Worm (Caenorhabditis elegans): Measurements from ENCODE around the gene Y6D1A.2.

The Y6D1A.2 gene

DNA sequence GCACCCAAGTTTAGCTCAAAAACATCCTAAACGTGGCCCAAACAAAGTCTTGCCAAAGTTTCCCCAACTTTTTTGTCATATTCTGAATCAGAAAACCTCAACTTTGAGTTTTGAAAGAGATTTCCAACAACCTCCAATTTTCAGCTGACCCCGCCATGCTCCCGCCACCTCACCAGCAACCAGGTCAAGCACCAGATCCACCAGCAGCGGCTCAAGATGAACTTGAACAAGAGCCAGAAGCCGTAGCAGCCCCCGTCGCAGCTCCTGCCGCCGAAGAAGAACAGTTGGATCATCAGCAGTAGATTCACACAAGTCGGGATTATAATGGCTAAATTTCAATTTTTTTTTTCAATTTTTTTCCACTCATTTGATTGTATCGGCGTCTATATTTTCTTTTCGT is 8.5 kb downstream of the Y6D1A.2 start:
- no peak for TF ChIP-seq him-1 (tag; optimal IDR thresholded peaks at IDR 0.05)
- TF ChIP-seq W03F9.2 (tag; optimal IDR thresholded peaks at IDR 0.05), result no peak
- TF ChIP-seq dao-5 (tag; optimal IDR thresholded peaks at IDR 0.05), result no peak

DNA sequence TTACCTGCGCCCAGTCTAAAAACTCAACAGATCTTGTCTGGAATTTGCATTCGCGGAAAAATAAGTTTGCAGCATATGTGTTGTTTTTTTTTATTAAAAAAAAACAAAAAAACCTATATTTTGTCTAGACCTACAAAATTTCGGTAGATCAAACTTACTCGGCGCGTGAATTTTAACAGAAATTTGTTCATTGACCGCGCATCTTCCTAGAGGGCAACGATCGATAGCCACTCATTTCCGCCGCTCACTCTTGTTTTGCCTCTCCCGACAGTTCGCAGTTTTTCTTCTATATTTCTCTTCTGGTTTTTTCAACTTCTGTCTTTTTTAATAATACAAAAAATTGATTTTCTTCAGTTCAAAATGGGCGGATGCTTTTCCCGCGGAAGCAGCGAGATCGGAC is 9.3 kb downstream of the Y6D1A.2 start, which contains the start of gene F43G6.7:
Gene F43G6.7, plus strand, starts transcription at position 355 of the 400 bp plus-strand sequence.
- TF ChIP-seq W03F9.2 (tag; optimal IDR thresholded peaks at IDR 0.05) (no peak), dao-5 (tag; optimal IDR thresholded peaks at IDR 0.05) (no peak), him-1 (tag; optimal IDR thresholded peaks at IDR 0.05) (no peak)

DNA sequence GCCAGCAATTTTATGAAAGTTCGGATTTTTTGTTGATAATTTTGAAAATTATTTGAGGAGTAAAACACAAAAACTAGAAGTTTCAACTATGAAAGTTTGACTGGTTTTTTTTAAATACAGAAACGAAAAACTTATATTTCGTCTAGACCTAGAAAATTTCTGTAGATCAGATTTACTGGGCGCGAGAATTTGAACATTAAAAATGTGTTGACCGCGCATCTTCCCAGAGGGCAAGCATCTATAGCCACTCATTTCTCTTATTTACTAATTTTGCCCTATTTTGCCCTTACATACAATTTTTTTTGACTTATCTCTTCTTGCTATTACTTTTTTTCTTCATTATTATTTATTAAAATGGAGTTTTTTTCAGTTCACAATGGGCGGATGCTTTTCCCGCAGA is 10.7 kb downstream of the Y6D1A.2 start, which contains the start of gene F43G6.10:
Gene F43G6.10, plus strand, starts transcription at position 371 of the 400 bp plus-strand sequence.
- TF ChIP-seq W03F9.2 (tag; optimal IDR thresholded peaks at IDR 0.05), result no peak
- no peak for TF ChIP-seq him-1 (tag; optimal IDR thresholded peaks at IDR 0.05)
- TF ChIP-seq dao-5 (tag; optimal IDR thresholded peaks at IDR 0.05), result no peak

DNA sequence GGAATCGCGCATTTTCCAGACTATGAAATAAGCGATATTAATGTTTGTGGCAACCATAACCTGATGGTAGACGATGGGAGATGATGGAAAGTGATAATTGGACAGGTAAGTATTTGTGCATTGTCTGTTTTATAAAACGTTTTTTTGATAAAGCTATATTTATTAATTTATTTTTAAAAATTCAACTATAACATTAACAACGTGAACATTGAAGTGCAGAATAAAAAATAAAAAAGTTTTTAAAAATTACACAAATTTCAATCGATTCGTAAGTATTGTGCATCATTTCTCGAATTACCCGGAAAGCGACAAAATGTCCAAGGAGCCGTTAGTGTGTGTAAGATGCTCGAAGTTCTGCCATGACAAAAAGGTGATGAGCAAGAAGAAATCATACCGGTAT is 13.5 kb downstream of the Y6D1A.2 start, which contains the start of gene jmjd-1.1:
Gene jmjd-1.1, plus strand, starts transcription at position 301 of the 400 bp plus-strand sequence.
- TF ChIP-seq him-1 (tag; optimal IDR thresholded peaks at IDR 0.05) (no peak), W03F9.2 (tag; optimal IDR thresholded peaks at IDR 0.05) (no peak), dao-5 (tag; optimal IDR thresholded peaks at IDR 0.05) (no peak)

DNA sequence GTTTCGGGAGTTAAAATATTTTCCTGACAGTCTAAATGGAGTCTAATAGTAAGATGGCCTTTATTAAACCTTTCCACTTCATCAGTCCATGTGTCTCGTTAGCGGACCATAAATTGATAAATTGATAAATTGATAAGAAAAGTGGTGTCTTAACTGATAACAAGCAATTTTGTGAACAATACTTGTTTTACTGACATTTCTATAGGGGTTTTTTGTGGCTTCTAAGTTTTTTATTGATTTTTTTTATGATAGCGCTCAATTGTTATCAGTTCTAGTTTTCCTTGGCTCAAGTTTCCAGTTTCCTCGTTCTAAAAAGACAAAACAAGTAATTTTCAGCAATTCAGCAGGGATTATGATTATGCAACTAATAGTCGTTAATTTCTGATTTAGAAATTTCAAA is 17.3 kb downstream of the Y6D1A.2 start, which contains the start of gene F43G6.17:
Gene F43G6.17, plus strand, starts transcription at position 301 of the 400 bp plus-strand sequence.
- TF ChIP-seq him-1 (tag; optimal IDR thresholded peaks at IDR 0.05) (no peak), dao-5 (tag; optimal IDR thresholded peaks at IDR 0.05) (no peak), W03F9.2 (tag; optimal IDR thresholded peaks at IDR 0.05) (no peak)

DNA sequence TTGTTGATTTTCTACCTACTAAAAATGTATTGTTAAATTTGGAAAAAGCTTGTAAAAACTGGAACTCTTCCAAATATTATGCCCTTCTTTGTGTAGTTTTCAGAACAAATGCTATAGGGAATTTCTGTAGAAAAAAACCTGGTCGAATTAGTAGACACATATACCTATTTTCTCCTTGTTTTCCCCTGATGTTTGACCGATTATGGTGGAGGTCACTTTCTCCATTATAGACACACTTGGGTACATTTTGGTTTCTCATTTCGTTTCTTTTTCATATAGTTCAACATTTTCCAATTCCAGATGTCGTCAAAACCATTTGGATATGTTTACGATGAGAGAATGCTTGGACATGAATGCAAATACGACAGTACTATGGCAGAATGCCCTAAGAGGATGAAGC is 21.0 kb downstream of the Y6D1A.2 start, which contains the start of gene hda-5:
Gene hda-5, plus strand, starts transcription at position 301 of the 400 bp plus-strand sequence.
- TF ChIP-seq dao-5 (tag; optimal IDR thresholded peaks at IDR 0.05) (no peak), W03F9.2 (tag; optimal IDR thresholded peaks at IDR 0.05) (no peak), him-1 (tag; optimal IDR thresholded peaks at IDR 0.05) (no peak)

DNA sequence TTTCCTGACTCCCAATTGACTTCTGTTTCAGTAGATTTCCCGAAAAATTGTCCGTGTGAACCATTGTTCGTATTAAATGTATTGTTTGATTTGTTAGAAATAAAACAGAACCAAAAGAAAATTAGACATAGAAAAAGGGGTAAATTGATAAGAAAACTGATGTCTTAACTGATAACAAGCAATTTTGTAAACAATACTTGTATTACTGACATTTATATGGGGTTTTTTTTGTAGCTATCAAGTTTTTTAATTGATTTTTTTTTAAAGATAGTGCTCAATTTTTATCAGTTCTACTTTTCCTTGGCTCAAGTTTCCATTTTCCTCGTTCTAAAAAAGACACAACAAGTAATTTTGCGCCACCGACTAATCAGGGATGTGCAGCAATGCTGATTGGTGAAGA is 22.5 kb downstream of the Y6D1A.2 start:
- TF ChIP-seq W03F9.2 (tag; optimal IDR thresholded peaks at IDR 0.05) (no peak), him-1 (tag; optimal IDR thresholded peaks at IDR 0.05) (no peak), dao-5 (tag; optimal IDR thresholded peaks at IDR 0.05) (no peak)

DNA sequence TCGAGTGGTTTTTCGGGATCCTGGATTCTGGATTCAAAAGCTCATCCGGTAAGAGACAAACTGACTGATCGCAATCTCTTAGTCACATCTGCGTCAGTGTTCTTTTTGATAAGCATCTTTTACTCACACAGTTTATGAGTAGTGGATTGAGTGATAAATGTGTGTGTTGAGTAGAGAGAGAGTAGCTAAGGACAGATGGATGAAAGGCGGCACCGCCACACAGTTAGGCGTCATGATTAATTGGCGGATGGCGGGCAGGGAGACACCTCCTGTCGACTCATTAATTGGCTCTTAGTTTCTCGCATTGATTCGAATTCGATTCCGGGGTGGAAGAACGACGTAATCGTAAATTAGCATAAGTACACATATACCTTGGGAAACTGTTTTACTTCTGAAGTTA is 25.3 kb downstream of the Y6D1A.2 start:
- TF ChIP-seq dao-5 (tag; optimal IDR thresholded peaks at IDR 0.05) (no peak), him-1 (tag; optimal IDR thresholded peaks at IDR 0.05) (no peak)

DNA sequence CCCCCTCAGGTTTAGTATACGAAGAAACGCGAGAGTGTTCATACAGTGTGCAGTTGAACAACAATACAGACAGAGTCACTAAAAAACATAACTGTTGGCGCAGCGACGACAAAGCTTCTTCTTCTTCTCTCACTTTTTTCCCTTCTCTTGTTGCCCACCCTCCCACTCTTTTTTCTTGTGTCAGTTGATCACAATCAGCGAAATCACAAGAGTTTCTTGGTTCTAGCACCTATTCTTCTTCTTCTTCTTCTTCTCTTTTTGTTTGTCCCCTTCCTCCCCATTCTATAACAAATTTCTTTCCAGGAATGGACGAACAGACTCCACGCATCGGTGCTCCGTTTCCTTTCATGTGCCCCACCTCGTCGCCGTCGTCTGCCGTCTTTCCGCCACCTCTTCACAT is 29.3 kb downstream of the Y6D1A.2 start, which contains the start of gene F43G6.4:
Gene F43G6.4, plus strand, starts transcription at position 301 of the 400 bp plus-strand sequence.
- TF ChIP-seq dao-5 (tag; optimal IDR thresholded peaks at IDR 0.05) (no peak), him-1 (tag; optimal IDR thresholded peaks at IDR 0.05) (no peak)

DNA sequence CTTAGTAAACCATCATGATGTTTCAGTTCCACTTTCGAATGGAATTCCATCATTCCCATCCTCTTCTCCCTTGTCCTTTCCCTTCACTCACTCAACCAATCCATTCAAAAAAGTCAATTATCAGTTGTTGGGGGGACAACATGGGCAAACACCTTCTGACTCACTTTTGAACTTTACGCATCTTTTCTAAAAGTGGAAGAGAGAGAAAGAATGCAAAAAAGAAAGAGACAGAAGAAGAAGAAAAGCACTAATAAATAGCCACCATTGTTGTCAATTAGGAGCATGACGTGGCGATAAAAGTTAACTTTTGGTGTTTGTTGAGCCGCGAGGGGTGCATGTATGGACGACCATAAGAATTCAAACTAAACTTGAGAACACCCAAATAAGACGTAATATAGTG is 31.7 kb downstream of the Y6D1A.2 start:
- TF ChIP-seq W03F9.2 (tag; optimal IDR thresholded peaks at IDR 0.05), result no peak
- no peak for TF ChIP-seq him-1 (tag; optimal IDR thresholded peaks at IDR 0.05)
- TF ChIP-seq dao-5 (tag; optimal IDR thresholded peaks at IDR 0.05), result no peak

DNA sequence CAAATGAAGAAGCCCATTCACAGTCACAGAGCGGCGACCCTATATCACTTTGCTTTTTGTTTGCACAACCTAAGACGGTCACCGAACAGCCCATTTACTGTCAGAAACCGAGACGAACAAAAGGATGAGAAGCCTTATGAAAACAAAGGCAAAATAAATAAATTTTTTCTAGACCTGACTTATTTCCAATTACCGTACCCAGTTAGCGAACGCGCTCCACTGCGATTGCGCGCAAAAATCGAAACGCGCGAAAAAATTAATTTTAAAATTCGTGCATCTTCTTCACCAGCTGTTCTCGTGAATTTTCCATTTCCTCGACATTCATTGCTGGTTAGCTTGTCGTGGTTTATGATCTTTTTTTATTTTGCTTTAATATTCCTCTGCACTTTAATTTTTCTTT is 37.2 kb downstream of the Y6D1A.2 start, which contains the start of gene F43G6.16:
Gene F43G6.16, minus strand, starts transcription at position 141 of the 400 bp plus-strand sequence.
- no peak for TF ChIP-seq him-1 (tag; optimal IDR thresholded peaks at IDR 0.05)
- TF ChIP-seq W03F9.2 (tag; optimal IDR thresholded peaks at IDR 0.05), result no peak
- TF ChIP-seq dao-5 (tag; optimal IDR thresholded peaks at IDR 0.05), result no peak

DNA sequence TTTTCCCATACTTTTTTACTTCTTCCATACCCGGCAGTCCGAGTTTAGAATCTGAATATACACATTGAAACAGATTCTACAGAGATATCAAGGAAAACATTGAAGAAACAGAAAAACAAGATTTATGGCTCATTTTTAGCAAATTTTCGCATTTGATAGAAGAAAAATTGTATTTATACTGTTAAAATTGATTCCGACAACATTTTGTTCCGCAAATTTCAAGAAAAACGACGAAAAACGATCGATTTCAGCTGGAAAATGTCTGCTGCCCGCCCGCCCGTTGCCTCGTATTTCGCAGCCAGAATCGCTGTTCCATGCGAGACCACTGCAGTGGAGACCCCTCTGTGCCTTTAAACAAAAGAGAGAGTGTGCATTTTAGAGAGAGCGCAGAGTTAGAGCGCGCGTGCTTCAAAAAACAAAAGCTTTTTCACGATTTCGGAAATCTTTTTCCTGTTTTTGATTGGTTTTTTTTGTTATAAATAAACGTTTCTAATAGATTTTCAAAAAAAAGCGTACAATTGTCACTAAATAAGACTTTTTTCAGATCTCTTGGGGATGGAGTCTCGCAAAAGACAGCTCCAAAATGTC is 41.7 kb downstream of the Y6D1A.2 start, which contains the start of the genes patr-1 and dna-2:
Gene patr-1, minus strand, starts transcription at position 51 of the 588 bp plus-strand sequence.
Gene dna-2, plus strand, starts transcription at position 538 of the 588 bp plus-strand sequence.
- TF ChIP-seq W03F9.2 (tag; optimal IDR thresholded peaks at IDR 0.05) (no peak), dao-5 (tag; optimal IDR thresholded peaks at IDR 0.05) (no peak), him-1 (tag; optimal IDR thresholded peaks at IDR 0.05) (no peak)

DNA sequence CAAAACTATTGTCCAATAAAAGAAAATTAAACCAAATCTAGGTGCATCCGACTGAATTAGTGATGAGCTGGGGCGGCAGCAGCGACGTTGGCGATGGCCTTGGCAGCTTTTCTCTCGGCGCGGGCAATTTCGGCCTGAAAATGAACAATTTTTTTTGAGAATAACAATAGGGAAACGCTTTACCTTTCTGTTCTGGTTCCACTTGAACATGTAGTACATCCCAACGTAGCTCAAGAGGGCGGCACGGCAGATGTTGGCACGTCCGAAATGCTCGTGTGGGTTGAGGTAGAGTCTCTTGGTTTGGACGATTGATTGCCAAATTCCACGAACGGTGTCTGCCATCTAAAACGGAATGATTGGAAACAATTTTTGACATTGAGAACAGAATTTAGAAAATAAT is 45.5 kb downstream of the Y6D1A.2 start, which contains the start of gene F44E5.1:
Gene F44E5.1, minus strand, starts transcription at position 342 of the 400 bp plus-strand sequence.
- no peak for TF ChIP-seq W03F9.2 (tag; optimal IDR thresholded peaks at IDR 0.05)
- TF ChIP-seq him-1 (tag; optimal IDR thresholded peaks at IDR 0.05), result no peak
- no peak for TF ChIP-seq dao-5 (tag; optimal IDR thresholded peaks at IDR 0.05)

DNA sequence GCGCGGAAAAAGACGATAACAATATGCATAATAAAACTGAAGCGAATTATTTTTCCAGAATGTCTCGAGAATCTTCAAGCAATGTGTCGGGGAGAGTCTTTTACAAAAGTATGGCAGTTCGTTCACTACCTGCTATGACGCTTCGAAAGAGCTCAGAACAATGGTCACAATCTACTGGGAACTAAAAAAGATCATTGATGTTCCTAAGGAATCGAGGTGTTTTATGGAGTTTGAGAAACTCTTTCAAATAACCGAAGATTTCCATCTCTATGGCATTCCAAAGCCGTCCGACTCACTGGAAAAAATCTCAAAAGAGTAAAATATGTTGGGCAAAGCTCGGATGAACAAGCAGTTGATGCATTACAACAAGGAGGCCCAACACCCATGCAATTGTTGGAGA is 47.4 kb downstream of the Y6D1A.2 start, which contains the start of gene F44E5.15:
Gene F44E5.15, plus strand, starts transcription at position 301 of the 400 bp plus-strand sequence.
- TF ChIP-seq dao-5 (tag; optimal IDR thresholded peaks at IDR 0.05) (no peak), W03F9.2 (tag; optimal IDR thresholded peaks at IDR 0.05) (no peak), him-1 (tag; optimal IDR thresholded peaks at IDR 0.05) (no peak)
